Worm (Caenorhabditis elegans) whole organism, L4 larva: Measurements from ENCODE around the gene rsp-4.

Source experiments
- F44E2.7 ChIP-seq: fragments of 200-800 bp; sonication (Bioruptor generic); IDR thresholded peaks from 2 replicates; pipeline ENCODE4 v2.1.2; 2022; ENCODE audit warnings: missing genetic modification characterization, missing compliant biosample characterization
- F49E8.2 ChIP-seq: sonication (generic microtip); optimal IDR thresholded peaks from 2 replicates; lab custom pipeline; 2016; ENCODE audit warnings: missing compliant biosample characterization, mild to moderate bottlenecking, missing genetic modification characterization, borderline replicate concordance
- T26A8.4 ChIP-seq: fragments of 200-800 bp; sonication (Bioruptor generic); IDR thresholded peaks from 2 replicates; pipeline ENCODE4 v1.3.6; 2022; ENCODE audit warnings: missing genetic modification characterization, missing compliant biosample characterization
- Y105C5A.15 ChIP-seq: fragments of 200-800 bp; sonication (Bioruptor generic); IDR thresholded peaks from 2 replicates; pipeline ENCODE4 v1.3.6; 2022; ENCODE audit warnings: missing genetic modification characterization, missing compliant biosample characterization
- Y48G9A.11 ChIP-seq: fragments of 200-800 bp; sonication (Bioruptor generic); IDR thresholded peaks from 2 replicates; pipeline ENCODE4 v1.3.6; 2022; ENCODE audit warnings: missing genetic modification reagents, missing genetic modification characterization, missing compliant biosample characterization
- aha-1 ChIP-seq: fragments of 150-350 bp; peaks from one replicate; lab custom pipeline; 2014; ENCODE audit warnings: missing biosample characterization, missing genetic modification characterization
- ceh-20 ChIP-seq: fragments of 200-800 bp; sonication (Bioruptor generic); IDR thresholded peaks from 2 replicates; pipeline ENCODE4 v1.3.6; 2022; ENCODE audit warnings: missing genetic modification reagents, missing genetic modification characterization, missing compliant biosample characterization
- ceh-32 ChIP-seq: sonication (generic microtip); optimal IDR thresholded peaks from 2 replicates; lab custom pipeline; 2016; ENCODE audit warnings: mild to moderate bottlenecking, missing genetic modification characterization, missing compliant biosample characterization; ENCODE audit not compliant: poor library complexity
- ctbp-1 ChIP-seq: fragments of 200-800 bp; sonication (Bioruptor generic); IDR thresholded peaks from 2 replicates; pipeline ENCODE4 v1.3.6; 2022; ENCODE audit warnings: missing genetic modification reagents, missing genetic modification characterization, missing compliant biosample characterization
- daf-16 ChIP-seq, 3 experiments: sonication (generic microtip); optimal IDR thresholded peaks; 2 replicates each; lab custom pipeline; 2016 to 2017; ENCODE audit warnings: missing genetic modification characterization in 3 of 3, missing genetic modification reagents in 3 of 3, mild to moderate bottlenecking in 2 of 3, missing compliant biosample characterization in 2 of 3, missing biosample characterization in 1 of 3, moderate library complexity in 1 of 3
- dmd-6 ChIP-seq: fragments of 200-800 bp; sonication (Bioruptor generic); IDR thresholded peaks from 2 replicates; pipeline ENCODE4 v1.3.6; 2022; ENCODE audit warnings: missing genetic modification reagents, missing genetic modification characterization, missing compliant biosample characterization
- dpl-1 ChIP-seq: fragments of 150-350 bp; optimal IDR thresholded peaks from 2 replicates; lab custom pipeline; 2014; ENCODE audit warnings: missing biosample characterization, missing genetic modification reagents, missing genetic modification characterization
- duxl-1 ChIP-seq: sonication (generic microtip); optimal IDR thresholded peaks from 2 replicates; lab custom pipeline; 2016; ENCODE audit warnings: mild to moderate bottlenecking, missing genetic modification characterization, moderate library complexity, missing compliant biosample characterization; ENCODE audit not compliant: poor library complexity
- dve-1 ChIP-seq: sonication (generic microtip); optimal IDR thresholded peaks from 2 replicates; lab custom pipeline; 2017; ENCODE audit warnings: antibody characterized with exemption, mild to moderate bottlenecking, missing genetic modification characterization, missing compliant biosample characterization; ENCODE audit not compliant: insufficient read depth
- egl-27 ChIP-seq: sonication (generic microtip); optimal IDR thresholded peaks from 3 replicates; lab custom pipeline; 2017; ENCODE audit warnings: missing biosample characterization, missing genetic modification reagents, missing genetic modification characterization
- egl-43 ChIP-seq: fragments of 200-800 bp; sonication (Bioruptor generic); IDR thresholded peaks from 2 replicates; pipeline ENCODE4 v1.3.6; 2022; ENCODE audit warnings: missing genetic modification reagents, missing genetic modification characterization, missing compliant biosample characterization
- fkh-10 ChIP-seq: fragments of 150-350 bp; optimal IDR thresholded peaks from 2 replicates; lab custom pipeline; 2014; ENCODE audit warnings: missing biosample characterization, missing genetic modification reagents, missing genetic modification characterization
- hif-1 ChIP-seq, 2 experiments: sonication (generic microtip); optimal IDR thresholded peaks; 2 replicates each; lab custom pipeline; 2016 to 2017; ENCODE audit warnings: missing compliant biosample characterization in 2 of 2, missing genetic modification characterization in 2 of 2, missing genetic modification reagents in 2 of 2, missing genotype in 2 of 2, mild to moderate bottlenecking in 1 of 2
- hlh-30 ChIP-seq: sonication (generic microtip); optimal IDR thresholded peaks from 2 replicates; lab custom pipeline; 2017; ENCODE audit warnings: antibody characterized with exemption, mild to moderate bottlenecking, missing genetic modification characterization, missing compliant biosample characterization; ENCODE audit not compliant: insufficient read depth
- jun-1 ChIP-seq: fragments of 150-350 bp; optimal IDR thresholded peaks from 2 replicates; lab custom pipeline; 2014; ENCODE audit warnings: missing biosample characterization, missing genetic modification reagents, missing genetic modification characterization
- lim-7 ChIP-seq: fragments of 200-800 bp; sonication (Bioruptor generic); IDR thresholded peaks from 2 replicates; pipeline ENCODE4 v1.3.6; 2022; ENCODE audit warnings: missing genetic modification characterization, missing compliant biosample characterization
- lin-13 ChIP-seq: fragments of 150-350 bp; optimal IDR thresholded peaks from 2 replicates; lab custom pipeline; 2014; ENCODE audit warnings: missing biosample characterization, missing genetic modification reagents, missing genetic modification characterization
- lin-38 ChIP-seq: fragments of 200-800 bp; sonication (Bioruptor generic); IDR thresholded peaks from 2 replicates; pipeline ENCODE4 v1.3.6; 2022; ENCODE audit warnings: missing genetic modification reagents, missing genetic modification characterization, missing compliant biosample characterization
- lsy-2 ChIP-seq, 2 experiments: fragments of 150-350 bp in 1 of 2; sonication (generic microtip) in 1 of 2; optimal IDR thresholded peaks; 2 replicates each; lab custom pipeline; 2014 to 2017; ENCODE audit warnings: missing biosample characterization in 2 of 2, missing genetic modification characterization in 2 of 2
- madf-9 ChIP-seq: fragments of 200-800 bp; sonication (Bioruptor generic); conservative IDR thresholded peaks from 2 replicates; pipeline ENCODE4 v1.3.6; 2022; ENCODE audit warnings: missing genetic modification reagents, missing genetic modification characterization, missing compliant biosample characterization
- mxl-2 ChIP-seq: fragments of 200-800 bp; sonication (Bioruptor generic); conservative IDR thresholded peaks from 2 replicates; pipeline ENCODE4 v1.3.6; 2022; ENCODE audit warnings: missing genetic modification reagents, missing genetic modification characterization, missing compliant biosample characterization
- nhr-25 ChIP-seq: sonication (generic microtip); optimal IDR thresholded peaks from 2 replicates; lab custom pipeline; 2017; ENCODE audit warnings: missing genetic modification characterization, mild to moderate bottlenecking, missing compliant biosample characterization, antibody characterized with exemption, moderate library complexity, borderline replicate concordance; ENCODE audit not compliant: insufficient read depth
- nhr-41 ChIP-seq: fragments of 200-800 bp; sonication (Bioruptor generic); IDR thresholded peaks from 2 replicates; pipeline ENCODE4 v1.3.6; 2022; ENCODE audit warnings: missing genetic modification reagents, missing genetic modification characterization, missing compliant biosample characterization
- nhr-76 ChIP-seq: fragments of 150-350 bp; optimal IDR thresholded peaks from 2 replicates; lab custom pipeline; 2014; ENCODE audit warnings: missing biosample characterization, missing genetic modification characterization
- nhr-77 ChIP-seq: fragments of 150-350 bp; optimal IDR thresholded peaks from 2 replicates; lab custom pipeline; 2014; ENCODE audit warnings: missing biosample characterization, missing genetic modification characterization
- pha-4 ChIP-seq, 2 experiments: fragments of 150-350 bp in 1 of 2; fragments of 200-800 bp in 1 of 2; sonication (Bioruptor generic) in 1 of 2; IDR thresholded peaks in 1 of 2; optimal IDR thresholded peaks in 1 of 2; 2 replicates each; pipeline versions ENCODE4 v1.3.6 to Lab custom; 2014 to 2022; ENCODE audit warnings: missing genetic modification characterization in 2 of 2, missing genetic modification reagents in 2 of 2, missing biosample characterization in 1 of 2, missing compliant biosample characterization in 1 of 2
- rbr-2 ChIP-seq: sonication (generic microtip); optimal IDR thresholded peaks from 2 replicates; lab custom pipeline; 2016; ENCODE audit warnings: missing genotype, missing genetic modification characterization, missing compliant biosample characterization
- saeg-2 ChIP-seq: fragments of 200-800 bp; sonication (Bioruptor generic); IDR thresholded peaks from 2 replicates; pipeline ENCODE4 v1.3.6; 2022; ENCODE audit warnings: missing genetic modification reagents, missing genetic modification characterization, missing compliant biosample characterization
- snpc-1.2 ChIP-seq: fragments of 200-800 bp; sonication (Bioruptor generic); IDR thresholded peaks from 2 replicates; pipeline ENCODE4 v1.3.6; 2022; ENCODE audit warnings: missing genetic modification reagents, missing genetic modification characterization, missing compliant biosample characterization
- snpc-4 ChIP-seq: fragments of 150-350 bp; optimal IDR thresholded peaks from 2 replicates; lab custom pipeline; 2014; ENCODE audit warnings: missing biosample characterization, missing genetic modification characterization
- spr-1 ChIP-seq: sonication (generic microtip); optimal IDR thresholded peaks from 2 replicates; lab custom pipeline; 2016; ENCODE audit warnings: mild to moderate bottlenecking, missing genetic modification characterization, missing compliant biosample characterization
- spr-3 ChIP-seq: fragments of 200-800 bp; sonication (Bioruptor generic); optimal IDR thresholded peaks from 2 replicates; lab custom pipeline; 2018; ENCODE audit warnings: mild to moderate bottlenecking, missing genetic modification characterization, missing compliant biosample characterization
- unc-130 ChIP-seq: sonication (generic microtip); optimal IDR thresholded peaks from 2 replicates; lab custom pipeline; 2016; ENCODE audit warnings: missing genetic modification reagents, missing genetic modification characterization, missing compliant biosample characterization

Gene rsp-4

DNA sequence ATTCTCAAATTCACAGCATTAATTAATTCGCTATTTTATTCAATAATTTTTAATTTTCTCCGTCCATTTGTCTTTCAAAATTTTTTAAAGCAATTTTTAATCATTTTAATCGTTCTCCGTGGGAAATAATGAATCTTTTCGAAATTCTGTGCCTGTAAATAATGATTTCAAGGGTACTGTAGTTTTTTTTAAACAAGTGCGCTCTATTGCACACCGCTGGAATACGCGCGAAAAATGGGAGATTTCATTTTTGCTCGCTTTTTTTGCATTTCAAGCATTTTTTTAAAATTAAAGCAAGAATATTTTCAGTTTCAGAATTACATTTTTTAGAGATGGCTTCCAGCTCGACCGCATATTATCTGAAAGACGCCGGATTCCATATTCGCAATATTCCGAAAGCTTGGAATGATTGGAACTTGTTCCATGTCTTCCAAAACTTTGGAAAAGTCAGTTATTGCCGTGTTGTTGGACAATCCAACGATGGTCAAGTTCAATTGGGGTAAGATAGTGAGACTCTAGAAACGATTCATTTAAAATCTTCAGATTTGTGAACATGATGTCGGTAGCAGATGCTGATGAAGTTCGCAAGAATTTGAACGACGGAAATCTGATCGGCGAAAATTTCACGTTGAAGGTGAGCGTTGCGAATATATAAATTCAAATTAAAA is 32.4 kb upstream of the rsp-4 start, which contains the start of gene tofu-6:
TSS of gene tofu-6 (plus strand) at position 302 of the 668 bp plus-strand sequence.
- no peak for TF ChIP-seq duxl-1 (tag; lab: Kevin White, UChicago)
- TF ChIP-seq egl-27 (tag; lab: Kevin White, UChicago), result no peak
- no peak for TF ChIP-seq pha-4 (GFP tag; IDR thresholded peaks at IDR 0.05; lab: Robert Waterston, UW)
- TF ChIP-seq pha-4 (tag; optimal IDR thresholded peaks at IDR 0.05; lab: Kevin White, UChicago), result no peak
- TF ChIP-seq dpl-1 (GFP tag; lab: Kevin White, UChicago), result peak; percentile 45
- TF ChIP-seq lin-38 (GFP tag; lab: Robert Waterston, UW), result peak; percentile 94
- TF ChIP-seq lim-7 (GFP tag; lab: Robert Waterston, UW), result no peak
- TF ChIP-seq nhr-25 (tag; lab: Kevin White, UChicago), result no peak
- TF ChIP-seq aha-1 (tag; lab: Kevin White, UChicago), result peak; percentile 59
- no peak for TF ChIP-seq T26A8.4 (GFP tag; lab: Robert Waterston, UW)
- TF ChIP-seq lin-13 (GFP tag; lab: Kevin White, UChicago), result no peak
- no peak for TF ChIP-seq spr-3 (GFP tag; lab: Kevin White, UChicago)
- no peak for TF ChIP-seq ceh-20 (GFP tag; lab: Robert Waterston, UW)
- peak; percentile 41 for TF ChIP-seq F49E8.2 (tag; lab: Kevin White, UChicago)
- TF ChIP-seq ctbp-1 (GFP tag; lab: Robert Waterston, UW), result no peak
- TF ChIP-seq egl-43 (GFP tag; lab: Robert Waterston, UW), result no peak
- no peak for TF ChIP-seq spr-1
- TF ChIP-seq nhr-41 (GFP tag; lab: Robert Waterston, UW), result no peak
- no peak for TF ChIP-seq Y105C5A.15 (GFP tag; lab: Robert Waterston, UW)
- TF ChIP-seq snpc-4 (tag; lab: Kevin White, UChicago), result no peak
- no peak for TF ChIP-seq fkh-10 (GFP tag; lab: Kevin White, UChicago)
- no peak for TF ChIP-seq hlh-30
- TF ChIP-seq hif-1 (tag; optimal IDR thresholded peaks at IDR 0.05; lab: Kevin White, UChicago), result no peak
- 0 out of 2 replicates have a peak, but pooled peaks have one; percentile 56 for TF ChIP-seq Y48G9A.11 (GFP tag; lab: Robert Waterston, UW)
- no peak for TF ChIP-seq mxl-2
- no peak for TF ChIP-seq dve-1 (tag; lab: Kevin White, UChicago)
- no peak for TF ChIP-seq ceh-32 (tag; lab: Kevin White, UChicago)
- no peak for TF ChIP-seq nhr-77
- no peak for TF ChIP-seq dmd-6
- TF ChIP-seq F44E2.7 (GFP tag; lab: Robert Waterston, UW), result no peak
- TF ChIP-seq rbr-2 (tag; lab: Kevin White, UChicago), result no peak
- no peak for TF ChIP-seq jun-1
- TF ChIP-seq saeg-2 (GFP tag; lab: Robert Waterston, UW), result no peak
- TF ChIP-seq daf-16 (GFP tag; optimal IDR thresholded peaks at IDR 0.05; lab: Kevin White, UChicago), result no peak
- no peak for TF ChIP-seq daf-16 (tag; optimal IDR thresholded peaks at IDR 0.05; lab: Kevin White, UChicago)
- TF ChIP-seq lsy-2 (tag; optimal IDR thresholded peaks at IDR 0.05; lab: Kevin White, UChicago), result peak in 1 of 2 experiments; percentile 92
- TF ChIP-seq madf-9 (GFP tag; lab: Robert Waterston, UW), result no peak
- TF ChIP-seq snpc-1.2 (GFP tag; lab: Robert Waterston, UW), result no peak
- TF ChIP-seq nhr-76 (tag; lab: Kevin White, UChicago), result no peak
- peak; percentile 53 for TF ChIP-seq unc-130
- TF ChIP-seq, all 104 proteins: peak for 7
